Worm (Caenorhabditis elegans): ENCODE results near the gene Y71H2B.11.

DNA sequence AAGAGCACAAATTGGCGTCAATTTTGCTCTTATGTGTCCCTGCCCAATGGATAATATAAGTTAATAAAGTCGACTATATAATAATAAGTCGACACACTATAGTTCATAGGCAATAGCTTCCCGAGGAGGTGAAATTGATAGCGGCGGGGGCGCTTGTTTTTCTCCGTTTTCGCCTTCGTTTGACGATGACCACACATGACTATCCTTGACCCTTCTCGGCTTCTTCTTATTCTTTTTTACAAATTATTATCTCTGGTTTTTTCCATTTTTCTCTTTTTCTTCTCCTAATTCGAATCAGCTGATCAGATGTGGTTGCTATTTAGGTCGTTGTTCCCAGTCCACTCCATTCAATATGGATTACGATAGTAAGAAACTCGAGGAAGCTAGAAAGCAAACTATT lies 24.9 kb downstream of the Y71H2B.11 start, which contains the start of gene acbp-8:
- TF ChIP-seq elt-3 (tag; optimal IDR thresholded peaks at IDR 0.05), result no peak
- TF ChIP-seq unc-62 (GFP tag; optimal IDR thresholded peaks at IDR 0.05), result no peak
- no peak for TF ChIP-seq nhr-76 (tag; optimal IDR thresholded peaks at IDR 0.05)
- no peak for TF ChIP-seq ztf-11 (tag; optimal IDR thresholded peaks at IDR 0.05)
- no peak for TF ChIP-seq nhr-12 (tag; optimal IDR thresholded peaks at IDR 0.05)
- no peak for TF ChIP-seq mep-1 (tag; optimal IDR thresholded peaks at IDR 0.05)
- TF ChIP-seq sem-2 (GFP tag; optimal IDR thresholded peaks at IDR 0.05), result no peak
- TF ChIP-seq lin-13 (tag; optimal IDR thresholded peaks at IDR 0.05), result no peak
- no peak for TF ChIP-seq M03D4.4 (tag; optimal IDR thresholded peaks at IDR 0.05)
- no peak for TF ChIP-seq bed-3 (GFP tag; optimal IDR thresholded peaks at IDR 0.05)
- no peak for TF ChIP-seq snpc-4 (tag; optimal IDR thresholded peaks at IDR 0.05)
